Worm (Caenorhabditis elegans) whole organism, L4 larva: ENCODE measurements around the gene C05C10.7.

Experiments used
- F26F4.8 ChIP-seq: fragments of 200-800 bp; sonication (Bioruptor generic); conservative IDR thresholded peaks from 2 replicates; pipeline ENCODE4 v1.3.6; 2022; ENCODE audit warnings: missing genetic modification characterization, missing compliant biosample characterization
- F49E8.2 ChIP-seq: sonication (generic microtip); optimal IDR thresholded peaks from 2 replicates; lab custom pipeline; 2016; ENCODE audit warnings: missing compliant biosample characterization, mild to moderate bottlenecking, missing genetic modification characterization, borderline replicate concordance
- R02D3.7 ChIP-seq: fragments of 150-350 bp; sonication (generic microtip); optimal IDR thresholded peaks from 3 replicates; lab custom pipeline; 2014; ENCODE audit warnings: missing biosample characterization, missing genetic modification characterization
- Y48G9A.11 ChIP-seq: fragments of 200-800 bp; sonication (Bioruptor generic); IDR thresholded peaks from 2 replicates; pipeline ENCODE4 v1.3.6; 2022; ENCODE audit warnings: missing genetic modification reagents, missing genetic modification characterization, missing compliant biosample characterization
- aha-1 ChIP-seq: fragments of 150-350 bp; peaks from one replicate; lab custom pipeline; 2014; ENCODE audit warnings: missing biosample characterization, missing genetic modification characterization
- aly-2 ChIP-seq: sonication (generic microtip); optimal IDR thresholded peaks from 2 replicates; lab custom pipeline; 2018; ENCODE audit warnings: missing biosample characterization, missing genetic modification characterization
- ceh-62 ChIP-seq: sonication (generic microtip); optimal IDR thresholded peaks from 2 replicates; lab custom pipeline; 2017; ENCODE audit warnings: missing biosample characterization, missing genetic modification characterization
- ceh-82 ChIP-seq: sonication (generic microtip); optimal IDR thresholded peaks from 2 replicates; lab custom pipeline; 2017; ENCODE audit warnings: missing biosample characterization, missing genetic modification characterization
- ctbp-1 ChIP-seq: fragments of 200-800 bp; sonication (Bioruptor generic); IDR thresholded peaks from 2 replicates; pipeline ENCODE4 v1.3.6; 2022; ENCODE audit warnings: missing genetic modification reagents, missing genetic modification characterization, missing compliant biosample characterization
- daf-16 ChIP-seq, 3 experiments: sonication (generic microtip); optimal IDR thresholded peaks; 2 replicates each; lab custom pipeline; 2016 to 2017; ENCODE audit warnings: missing genetic modification characterization in 3 of 3, missing genetic modification reagents in 3 of 3, mild to moderate bottlenecking in 2 of 3, missing compliant biosample characterization in 2 of 3, missing biosample characterization in 1 of 3, moderate library complexity in 1 of 3
- dmd-8 ChIP-seq: fragments of 200-800 bp; sonication (Bioruptor generic); IDR thresholded peaks from 2 replicates; pipeline ENCODE4 v1.3.6; 2022; ENCODE audit warnings: missing genetic modification characterization, missing compliant biosample characterization
- dve-1 ChIP-seq: sonication (generic microtip); optimal IDR thresholded peaks from 2 replicates; lab custom pipeline; 2017; ENCODE audit warnings: antibody characterized with exemption, mild to moderate bottlenecking, missing genetic modification characterization, missing compliant biosample characterization; ENCODE audit not compliant: insufficient read depth
- egl-27 ChIP-seq: sonication (generic microtip); optimal IDR thresholded peaks from 3 replicates; lab custom pipeline; 2017; ENCODE audit warnings: missing biosample characterization, missing genetic modification reagents, missing genetic modification characterization
- egl-43 ChIP-seq: fragments of 200-800 bp; sonication (Bioruptor generic); IDR thresholded peaks from 2 replicates; pipeline ENCODE4 v1.3.6; 2022; ENCODE audit warnings: missing genetic modification reagents, missing genetic modification characterization, missing compliant biosample characterization
- fkh-10 ChIP-seq: fragments of 150-350 bp; optimal IDR thresholded peaks from 2 replicates; lab custom pipeline; 2014; ENCODE audit warnings: missing biosample characterization, missing genetic modification reagents, missing genetic modification characterization
- lim-7 ChIP-seq: fragments of 200-800 bp; sonication (Bioruptor generic); IDR thresholded peaks from 2 replicates; pipeline ENCODE4 v1.3.6; 2022; ENCODE audit warnings: missing genetic modification characterization, missing compliant biosample characterization
- lin-1 ChIP-seq: fragments of 200-800 bp; sonication (Bioruptor generic); IDR thresholded peaks from 2 replicates; pipeline ENCODE4 v1.3.6; 2022; ENCODE audit warnings: missing genetic modification reagents, missing genetic modification characterization, missing compliant biosample characterization
- lin-39 ChIP-seq: fragments of 150-350 bp; optimal IDR thresholded peaks from 2 replicates; lab custom pipeline; 2014; ENCODE audit warnings: missing biosample characterization, missing genetic modification reagents, missing genetic modification characterization
- madf-9 ChIP-seq: fragments of 200-800 bp; sonication (Bioruptor generic); conservative IDR thresholded peaks from 2 replicates; pipeline ENCODE4 v1.3.6; 2022; ENCODE audit warnings: missing genetic modification reagents, missing genetic modification characterization, missing compliant biosample characterization
- mdt-29 ChIP-seq: fragments of 200-800 bp; sonication (Bioruptor generic); IDR thresholded peaks from 2 replicates; pipeline ENCODE4 v1.3.6; 2022; ENCODE audit warnings: missing genetic modification reagents, missing genetic modification characterization, missing compliant biosample characterization
- mes-2 ChIP-seq: sonication (generic microtip); optimal IDR thresholded peaks from 2 replicates; lab custom pipeline; 2016; ENCODE audit warnings: missing genotype, mild to moderate bottlenecking, missing genetic modification characterization, missing compliant biosample characterization; ENCODE audit not compliant: poor library complexity, severe bottlenecking
- nhr-10 ChIP-seq: fragments of 150-350 bp; optimal IDR thresholded peaks from 2 replicates; lab custom pipeline; 2014; ENCODE audit warnings: missing biosample characterization, missing genetic modification characterization
- nhr-237 ChIP-seq: sonication (generic microtip); optimal IDR thresholded peaks from 2 replicates; lab custom pipeline; 2017; ENCODE audit warnings: missing biosample characterization, missing genetic modification characterization
- nhr-28 ChIP-seq: fragments of 150-350 bp; optimal IDR thresholded peaks from 2 replicates; lab custom pipeline; 2014; ENCODE audit warnings: missing biosample characterization, missing genetic modification characterization
- nhr-48 ChIP-seq: sonication (generic microtip); optimal IDR thresholded peaks from 2 replicates; lab custom pipeline; 2016; ENCODE audit warnings: mild to moderate bottlenecking, missing genetic modification characterization, missing compliant biosample characterization
- nhr-76 ChIP-seq: fragments of 150-350 bp; optimal IDR thresholded peaks from 2 replicates; lab custom pipeline; 2014; ENCODE audit warnings: missing biosample characterization, missing genetic modification characterization
- nhr-77 ChIP-seq: fragments of 150-350 bp; optimal IDR thresholded peaks from 2 replicates; lab custom pipeline; 2014; ENCODE audit warnings: missing biosample characterization, missing genetic modification characterization
- php-3 ChIP-seq: fragments of 200-800 bp; sonication (Bioruptor generic); IDR thresholded peaks from 2 replicates; pipeline ENCODE4 v1.3.6; 2022; ENCODE audit warnings: missing genetic modification reagents, missing genetic modification characterization, missing compliant biosample characterization
- pqm-1 ChIP-seq: sonication (generic microtip); optimal IDR thresholded peaks from 2 replicates; lab custom pipeline; 2017; ENCODE audit warnings: missing biosample characterization, missing genetic modification characterization
- set-16 ChIP-seq: fragments of 200-800 bp; sonication (Bioruptor generic); IDR thresholded peaks from 2 replicates; pipeline ENCODE4 v1.3.6; 2022; ENCODE audit warnings: missing genetic modification reagents, missing genetic modification characterization, missing compliant biosample characterization
- spr-3 ChIP-seq: fragments of 200-800 bp; sonication (Bioruptor generic); optimal IDR thresholded peaks from 2 replicates; lab custom pipeline; 2018; ENCODE audit warnings: mild to moderate bottlenecking, missing genetic modification characterization, missing compliant biosample characterization
- tra-1 ChIP-seq: fragments of 200-800 bp; sonication (Bioruptor generic); IDR thresholded peaks from 2 replicates; pipeline ENCODE4 v1.3.6; 2022; ENCODE audit warnings: missing genetic modification reagents, missing genetic modification characterization, missing compliant biosample characterization
- unc-62 ChIP-seq, 3 experiments: fragments of 150-350 bp in 1 of 3; sonication (generic microtip); optimal IDR thresholded peaks in 2 of 3; peaks in 1 of 3; 1 replicate in 1 of 3; 2 replicates in 2 of 3; lab custom pipeline; 2014 to 2017; ENCODE audit warnings: missing biosample characterization in 3 of 3, missing genetic modification characterization in 3 of 3, missing genetic modification reagents in 3 of 3, missing genotype in 1 of 3
- zag-1 ChIP-seq: fragments of 150-350 bp; optimal IDR thresholded peaks from 2 replicates; lab custom pipeline; 2014; ENCODE audit warnings: missing biosample characterization, missing genetic modification characterization
- zfp-2 ChIP-seq: sonication (generic microtip); optimal IDR thresholded peaks from 2 replicates; lab custom pipeline; 2016; ENCODE audit warnings: mild to moderate bottlenecking, missing genetic modification characterization, missing compliant biosample characterization
- zip-11 ChIP-seq: fragments of 200-800 bp; sonication (Bioruptor generic); IDR thresholded peaks from 2 replicates; pipeline ENCODE4 v1.3.6; 2022; ENCODE audit warnings: missing genetic modification characterization, missing compliant biosample characterization
- zip-2 ChIP-seq: fragments of 150-350 bp; optimal IDR thresholded peaks from 2 replicates; lab custom pipeline; 2014; ENCODE audit warnings: missing biosample characterization, missing genetic modification characterization
- ztf-7 ChIP-seq: fragments of 150-350 bp; optimal IDR thresholded peaks from 2 replicates; lab custom pipeline; 2014; ENCODE audit warnings: missing biosample characterization, missing genetic modification characterization

C05C10.7 gene

DNA sequence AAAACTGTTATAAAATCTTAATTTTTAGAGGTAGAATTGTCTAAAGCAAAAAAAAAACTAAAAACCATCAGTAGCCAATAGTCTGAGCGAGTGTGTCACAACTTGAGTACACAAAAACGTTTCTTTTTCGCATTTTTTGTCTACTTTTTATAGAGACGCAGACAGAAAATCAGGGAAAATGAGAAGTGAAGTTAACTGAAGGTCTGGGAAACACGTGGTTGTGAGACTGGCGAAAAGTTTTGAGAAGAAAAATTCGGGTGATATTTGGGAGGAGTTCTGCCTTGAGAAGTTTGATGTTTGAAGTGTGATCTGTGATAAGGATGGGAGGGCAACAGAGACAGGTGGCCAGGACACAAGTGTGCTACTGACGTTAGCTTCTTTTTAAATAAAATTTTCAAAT, 1.2 kb downstream of the C05C10.7 start (continued):
- TF ChIP-seq dve-1 (peak; percentile 92), F49E8.2 (tag; lab: Kevin White, UChicago) (no peak), ceh-82 (tag; lab: Kevin White, UChicago) (no peak), nhr-237 (tag; lab: Kevin White, UChicago) (no peak), Y48G9A.11 (no peak), nhr-76 (tag; lab: Kevin White, UChicago) (no peak), nhr-28 (tag; lab: Kevin White, UChicago) (peak; percentile 90), nhr-77 (tag; lab: Kevin White, UChicago) (peak; percentile 65), madf-9 (GFP tag; lab: Robert Waterston, UW) (no peak), ctbp-1 (GFP tag; lab: Robert Waterston, UW) (no peak), spr-3 (GFP tag; lab: Kevin White, UChicago) (no peak), nhr-48 (peak; percentile 91), ceh-62 (tag; lab: Kevin White, UChicago) (no peak), php-3 (GFP tag; lab: Robert Waterston, UW) (peak; percentile 46; the same call in 1 of the 2 replicates), aha-1 (tag; lab: Kevin White, UChicago) (peak; percentile 99), R02D3.7 (tag; lab: Kevin White, UChicago) (no peak), dmd-8 (GFP tag; lab: Robert Waterston, UW) (no peak), ztf-7 (peak; percentile 27), zag-1 (tag; lab: Kevin White, UChicago) (no peak), fkh-10 (GFP tag; lab: Kevin White, UChicago) (no peak), lin-39 (tag; lab: Kevin White, UChicago) (no peak), lin-1 (no peak), zfp-2 (tag; lab: Kevin White, UChicago) (no peak), F26F4.8 (no peak), egl-27 (no peak), mes-2 (tag; lab: Kevin White, UChicago) (peak; percentile 48), pqm-1 (peak; percentile 26), zip-11 (GFP tag; lab: Robert Waterston, UW) (no peak), set-16 (GFP tag; lab: Robert Waterston, UW) (no peak), daf-16 (GFP tag; optimal IDR thresholded peaks at IDR 0.05; lab: Kevin White, UChicago) (peak in 1 of 2 experiments; percentile 19), daf-16 (tag; optimal IDR thresholded peaks at IDR 0.05; lab: Kevin White, UChicago) (peak; percentile 85), lim-7 (GFP tag; lab: Robert Waterston, UW) (no peak), nhr-10 (peak; percentile 97), egl-43 (no peak)

DNA sequence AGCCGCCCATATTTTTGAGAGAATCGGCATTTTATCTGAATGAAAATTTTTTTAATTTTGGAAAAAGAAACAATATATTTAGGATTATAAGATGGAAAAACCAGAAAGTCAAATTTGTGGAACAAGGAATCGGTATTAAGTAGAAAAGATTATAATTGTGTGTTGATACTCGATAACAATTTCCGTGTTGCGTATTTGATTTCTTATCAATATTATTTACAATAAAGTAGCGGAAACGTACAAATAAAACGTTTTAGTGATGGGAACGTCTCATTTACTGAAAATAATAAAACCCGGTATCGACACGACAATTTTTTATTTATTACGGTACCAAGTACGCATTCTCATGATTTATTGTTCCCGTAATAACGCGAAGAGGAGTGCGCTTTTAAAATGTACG, 1.9 kb downstream of the C05C10.7 start, which contains the start of gene C05C10.3:
TSS of gene C05C10.3 (minus strand) at position 35 of the 400 bp plus-strand sequence.
- peak; percentile 2 for TF ChIP-seq nhr-28 (tag; lab: Kevin White, UChicago)
- no peak for TF ChIP-seq tra-1 (GFP tag; lab: Robert Waterston, UW)
- TF ChIP-seq mdt-29 = no peak
- TF ChIP-seq nhr-77 (tag; lab: Kevin White, UChicago) = peak; percentile 35
- TF ChIP-seq zfp-2 (tag; lab: Kevin White, UChicago) = no peak
- TF ChIP-seq dve-1 = peak; percentile 24
- TF ChIP-seq F26F4.8 = no peak
- TF ChIP-seq pqm-1 = peak; percentile 7
- TF ChIP-seq aly-2 (tag; lab: Kevin White, UChicago) = no peak
- no peak for TF ChIP-seq daf-16 (GFP tag; optimal IDR thresholded peaks at IDR 0.05; lab: Kevin White, UChicago)
- TF ChIP-seq daf-16 (tag; optimal IDR thresholded peaks at IDR 0.05; lab: Kevin White, UChicago) = peak; percentile 82

DNA sequence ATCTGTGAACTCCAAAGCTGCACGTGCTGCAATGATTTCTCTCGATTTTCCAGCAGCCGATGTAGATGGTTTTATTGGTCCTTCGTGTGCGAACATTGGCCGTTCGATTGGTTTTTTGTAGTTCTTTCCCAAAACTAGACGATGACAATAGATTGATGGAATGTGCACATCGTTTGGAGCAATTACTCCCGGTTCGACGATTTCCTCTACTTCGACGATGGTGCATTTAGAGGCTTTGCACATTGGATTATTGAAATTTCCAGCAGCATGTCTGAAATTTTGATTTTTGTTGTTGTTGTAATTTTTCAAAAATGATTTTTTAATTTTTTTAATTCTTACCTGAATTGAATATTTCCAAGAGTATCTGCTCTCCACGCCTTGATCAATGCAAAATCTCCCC, 3.1 kb downstream of the C05C10.7 start:
- no peak for TF ChIP-seq daf-16 (GFP tag; optimal IDR thresholded peaks at IDR 0.05; lab: Kevin White, UChicago)
- peak; percentile 21 for TF ChIP-seq daf-16 (tag; optimal IDR thresholded peaks at IDR 0.05; lab: Kevin White, UChicago)
- peak in 1 of 2 experiments; percentile 55 for TF ChIP-seq unc-62 (GFP tag; optimal IDR thresholded peaks at IDR 0.05 in 1 of 2; lab: Kevin White, UChicago)
- TF ChIP-seq unc-62 (tag; optimal IDR thresholded peaks at IDR 0.05; lab: Kevin White, UChicago) = no peak
- no peak for TF ChIP-seq zip-2 (tag; lab: Kevin White, UChicago)
- TF ChIP-seq, all 104 proteins: peak for 2
